Worm (Caenorhabditis elegans): ENCODE data around the gene ceh-10.

DNA sequence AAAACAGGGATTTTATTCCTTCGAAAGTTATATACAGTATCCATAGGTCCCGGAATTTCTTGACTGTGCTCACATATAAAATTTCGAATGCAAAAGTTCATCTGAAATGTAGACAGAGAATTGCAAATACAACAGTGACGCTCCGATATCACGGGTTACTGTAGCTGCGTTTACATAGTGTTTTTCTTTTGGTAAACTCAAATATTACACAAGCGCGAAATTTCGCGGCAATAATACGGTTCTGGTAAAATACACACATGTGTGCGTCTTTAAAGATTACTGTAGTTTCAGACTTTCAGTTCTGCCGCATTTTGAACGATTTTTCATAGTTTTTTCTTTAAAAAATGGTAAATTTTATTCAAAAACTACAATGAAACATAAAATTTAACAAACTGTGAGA lies 8.3 kb upstream of the ceh-10 start, which contains the start of gene rev-3:
- TF ChIP-seq eor-1 (tag; optimal IDR thresholded peaks at IDR 0.05), result no peak
- TF ChIP-seq nhr-11 (tag; optimal IDR thresholded peaks at IDR 0.05), result no peak
- TF ChIP-seq ceh-82 (tag; optimal IDR thresholded peaks at IDR 0.05), result no peak
